Worm (Caenorhabditis elegans) whole organism, L4 larva: ENCODE measurements around the gene ddx-46.

Experiments
- F37D6.2 ChIP-seq: sonication (generic microtip); optimal IDR thresholded peaks from 2 replicates; lab custom pipeline; 2016; ENCODE audit warnings: mild to moderate bottlenecking, missing genetic modification characterization, missing compliant biosample characterization
- T20F7.1 ChIP-seq: fragments of 200-800 bp; sonication (Bioruptor generic); optimal IDR thresholded peaks from 2 replicates; lab custom pipeline; 2018; ENCODE audit warnings: mild to moderate bottlenecking, missing genetic modification characterization, missing compliant biosample characterization
- T26A8.4 ChIP-seq: fragments of 200-800 bp; sonication (Bioruptor generic); IDR thresholded peaks from 2 replicates; pipeline ENCODE4 v1.3.6; 2022; ENCODE audit warnings: missing genetic modification characterization, missing compliant biosample characterization
- Y48G9A.11 ChIP-seq: fragments of 200-800 bp; sonication (Bioruptor generic); IDR thresholded peaks from 2 replicates; pipeline ENCODE4 v1.3.6; 2022; ENCODE audit warnings: missing genetic modification reagents, missing genetic modification characterization, missing compliant biosample characterization
- Y5F2A.4 ChIP-seq: fragments of 200-800 bp; sonication (Bioruptor generic); optimal IDR thresholded peaks from 2 replicates; lab custom pipeline; 2018; ENCODE audit warnings: mild to moderate bottlenecking, missing genetic modification characterization, missing compliant biosample characterization
- ZK337.2 ChIP-seq: fragments of 200-800 bp; sonication (Bioruptor generic); IDR thresholded peaks from 2 replicates; pipeline ENCODE4 v1.3.6; 2022; ENCODE audit warnings: missing genetic modification reagents, missing genetic modification characterization, missing compliant biosample characterization
- aha-1 ChIP-seq: fragments of 150-350 bp; peaks from one replicate; lab custom pipeline; 2014; ENCODE audit warnings: missing biosample characterization, missing genetic modification characterization
- aly-2 ChIP-seq: sonication (generic microtip); optimal IDR thresholded peaks from 2 replicates; lab custom pipeline; 2018; ENCODE audit warnings: missing biosample characterization, missing genetic modification characterization
- ama-1 ChIP-seq: fragments of 150-350 bp; optimal IDR thresholded peaks from 2 replicates; lab custom pipeline; 2014; ENCODE audit warnings: inconsistent platforms, mixed read lengths
- attf-4 ChIP-seq: sonication (generic microtip); optimal IDR thresholded peaks from 3 replicates; lab custom pipeline; 2017; ENCODE audit warnings: missing biosample characterization, missing genetic modification characterization
- ceh-28 ChIP-seq: fragments of 150-350 bp; optimal IDR thresholded peaks from 2 replicates; lab custom pipeline; 2014; ENCODE audit warnings: missing biosample characterization, missing genetic modification reagents, missing genetic modification characterization
- ceh-32 ChIP-seq: sonication (generic microtip); optimal IDR thresholded peaks from 2 replicates; lab custom pipeline; 2016; ENCODE audit warnings: mild to moderate bottlenecking, missing genetic modification characterization, missing compliant biosample characterization; ENCODE audit not compliant: poor library complexity
- ceh-44 ChIP-seq: fragments of 200-800 bp; sonication (Bioruptor generic); IDR thresholded peaks from 2 replicates; pipeline ENCODE4 v1.3.6; 2022; ENCODE audit warnings: missing genetic modification reagents, missing genetic modification characterization, missing compliant biosample characterization
- daf-12 ChIP-seq: fragments of 150-350 bp; optimal IDR thresholded peaks from 2 replicates; lab custom pipeline; 2014; ENCODE audit warnings: missing biosample characterization, missing genetic modification reagents, missing genetic modification characterization
- dmd-6 ChIP-seq: fragments of 200-800 bp; sonication (Bioruptor generic); IDR thresholded peaks from 2 replicates; pipeline ENCODE4 v1.3.6; 2022; ENCODE audit warnings: missing genetic modification reagents, missing genetic modification characterization, missing compliant biosample characterization
- duxl-1 ChIP-seq: sonication (generic microtip); optimal IDR thresholded peaks from 2 replicates; lab custom pipeline; 2016; ENCODE audit warnings: mild to moderate bottlenecking, missing genetic modification characterization, moderate library complexity, missing compliant biosample characterization; ENCODE audit not compliant: poor library complexity
- dve-1 ChIP-seq: sonication (generic microtip); optimal IDR thresholded peaks from 2 replicates; lab custom pipeline; 2017; ENCODE audit warnings: antibody characterized with exemption, mild to moderate bottlenecking, missing genetic modification characterization, missing compliant biosample characterization; ENCODE audit not compliant: insufficient read depth
- egl-43 ChIP-seq: fragments of 200-800 bp; sonication (Bioruptor generic); IDR thresholded peaks from 2 replicates; pipeline ENCODE4 v1.3.6; 2022; ENCODE audit warnings: missing genetic modification reagents, missing genetic modification characterization, missing compliant biosample characterization
- fkh-10 ChIP-seq: fragments of 150-350 bp; optimal IDR thresholded peaks from 2 replicates; lab custom pipeline; 2014; ENCODE audit warnings: missing biosample characterization, missing genetic modification reagents, missing genetic modification characterization
- gei-8 ChIP-seq: fragments of 200-800 bp; sonication (Bioruptor generic); optimal IDR thresholded peaks from 2 replicates; lab custom pipeline; 2018; ENCODE audit warnings: mild to moderate bottlenecking, missing genetic modification characterization, missing compliant biosample characterization
- hif-1 ChIP-seq, 2 experiments: sonication (generic microtip); optimal IDR thresholded peaks; 2 replicates each; lab custom pipeline; 2016 to 2017; ENCODE audit warnings: missing compliant biosample characterization in 2 of 2, missing genetic modification characterization in 2 of 2, missing genetic modification reagents in 2 of 2, missing genotype in 2 of 2, mild to moderate bottlenecking in 1 of 2
- hlh-30 ChIP-seq: sonication (generic microtip); optimal IDR thresholded peaks from 2 replicates; lab custom pipeline; 2017; ENCODE audit warnings: antibody characterized with exemption, mild to moderate bottlenecking, missing genetic modification characterization, missing compliant biosample characterization; ENCODE audit not compliant: insufficient read depth
- hmg-1.1 ChIP-seq: fragments of 200-800 bp; sonication (Bioruptor generic); IDR thresholded peaks from 2 replicates; pipeline ENCODE4 v1.3.6; 2022; ENCODE audit warnings: missing genetic modification reagents, missing genetic modification characterization, missing compliant biosample characterization
- lim-7 ChIP-seq: fragments of 200-800 bp; sonication (Bioruptor generic); IDR thresholded peaks from 2 replicates; pipeline ENCODE4 v1.3.6; 2022; ENCODE audit warnings: missing genetic modification characterization, missing compliant biosample characterization
- lin-29 ChIP-seq: fragments of 200-800 bp; sonication (Bioruptor generic); IDR thresholded peaks from 2 replicates; pipeline ENCODE4 v1.3.6; 2022; ENCODE audit warnings: missing genetic modification reagents, missing genetic modification characterization, missing compliant biosample characterization
- lin-38 ChIP-seq: fragments of 200-800 bp; sonication (Bioruptor generic); IDR thresholded peaks from 2 replicates; pipeline ENCODE4 v1.3.6; 2022; ENCODE audit warnings: missing genetic modification reagents, missing genetic modification characterization, missing compliant biosample characterization
- lir-3 ChIP-seq: sonication (generic microtip); optimal IDR thresholded peaks from 2 replicates; lab custom pipeline; 2016; ENCODE audit warnings: mild to moderate bottlenecking, missing genetic modification characterization, missing compliant biosample characterization
- madf-9 ChIP-seq: fragments of 200-800 bp; sonication (Bioruptor generic); conservative IDR thresholded peaks from 2 replicates; pipeline ENCODE4 v1.3.6; 2022; ENCODE audit warnings: missing genetic modification reagents, missing genetic modification characterization, missing compliant biosample characterization
- mdl-1 ChIP-seq, 2 experiments: fragments of 150-350 bp in 1 of 2; sonication (generic microtip) in 1 of 2; optimal IDR thresholded peaks; 2 replicates each; lab custom pipeline; 2014 to 2017; ENCODE audit warnings: missing biosample characterization in 2 of 2, missing genetic modification characterization in 2 of 2
- mes-2 ChIP-seq: sonication (generic microtip); optimal IDR thresholded peaks from 2 replicates; lab custom pipeline; 2016; ENCODE audit warnings: missing genotype, mild to moderate bottlenecking, missing genetic modification characterization, missing compliant biosample characterization; ENCODE audit not compliant: poor library complexity, severe bottlenecking
- mxl-3 ChIP-seq: fragments of 200-800 bp; sonication (Bioruptor generic); optimal IDR thresholded peaks from 2 replicates; lab custom pipeline; 2018; ENCODE audit warnings: mild to moderate bottlenecking, missing genetic modification characterization, missing compliant biosample characterization
- nhr-102 ChIP-seq: sonication (generic microtip); optimal IDR thresholded peaks from 2 replicates; lab custom pipeline; 2016; ENCODE audit warnings: mild to moderate bottlenecking, missing genetic modification characterization, moderate library complexity, missing compliant biosample characterization
- nhr-11 ChIP-seq: fragments of 150-350 bp; optimal IDR thresholded peaks from 2 replicates; lab custom pipeline; 2014; ENCODE audit warnings: missing biosample characterization, missing genetic modification characterization
- nhr-237 ChIP-seq: sonication (generic microtip); optimal IDR thresholded peaks from 2 replicates; lab custom pipeline; 2017; ENCODE audit warnings: missing biosample characterization, missing genetic modification characterization
- nhr-25 ChIP-seq: sonication (generic microtip); optimal IDR thresholded peaks from 2 replicates; lab custom pipeline; 2017; ENCODE audit warnings: missing genetic modification characterization, mild to moderate bottlenecking, missing compliant biosample characterization, antibody characterized with exemption, moderate library complexity, borderline replicate concordance; ENCODE audit not compliant: insufficient read depth
- nhr-28 ChIP-seq: fragments of 150-350 bp; optimal IDR thresholded peaks from 2 replicates; lab custom pipeline; 2014; ENCODE audit warnings: missing biosample characterization, missing genetic modification characterization
- nhr-42 ChIP-seq: fragments of 200-800 bp; sonication (Bioruptor generic); IDR thresholded peaks from 2 replicates; pipeline ENCODE4 v1.3.6; 2022; ENCODE audit warnings: missing genetic modification characterization, missing compliant biosample characterization
- nhr-48 ChIP-seq: sonication (generic microtip); optimal IDR thresholded peaks from 2 replicates; lab custom pipeline; 2016; ENCODE audit warnings: mild to moderate bottlenecking, missing genetic modification characterization, missing compliant biosample characterization
- nhr-6 ChIP-seq: fragments of 150-350 bp; optimal IDR thresholded peaks from 2 replicates; lab custom pipeline; 2014; ENCODE audit warnings: missing biosample characterization, missing genetic modification characterization
- nhr-77 ChIP-seq: fragments of 150-350 bp; optimal IDR thresholded peaks from 2 replicates; lab custom pipeline; 2014; ENCODE audit warnings: missing biosample characterization, missing genetic modification characterization
- pha-4 ChIP-seq, 2 experiments: fragments of 150-350 bp in 1 of 2; fragments of 200-800 bp in 1 of 2; sonication (Bioruptor generic) in 1 of 2; IDR thresholded peaks in 1 of 2; optimal IDR thresholded peaks in 1 of 2; 2 replicates each; pipeline versions ENCODE4 v1.3.6 to Lab custom; 2014 to 2022; ENCODE audit warnings: missing genetic modification characterization in 2 of 2, missing genetic modification reagents in 2 of 2, missing biosample characterization in 1 of 2, missing compliant biosample characterization in 1 of 2
- snpc-4 ChIP-seq: fragments of 150-350 bp; optimal IDR thresholded peaks from 2 replicates; lab custom pipeline; 2014; ENCODE audit warnings: missing biosample characterization, missing genetic modification characterization
- spr-1 ChIP-seq: sonication (generic microtip); optimal IDR thresholded peaks from 2 replicates; lab custom pipeline; 2016; ENCODE audit warnings: mild to moderate bottlenecking, missing genetic modification characterization, missing compliant biosample characterization
- tra-1 ChIP-seq: fragments of 200-800 bp; sonication (Bioruptor generic); IDR thresholded peaks from 2 replicates; pipeline ENCODE4 v1.3.6; 2022; ENCODE audit warnings: missing genetic modification reagents, missing genetic modification characterization, missing compliant biosample characterization
- unc-130 ChIP-seq: sonication (generic microtip); optimal IDR thresholded peaks from 2 replicates; lab custom pipeline; 2016; ENCODE audit warnings: missing genetic modification reagents, missing genetic modification characterization, missing compliant biosample characterization
- unc-62 ChIP-seq, 3 experiments: fragments of 150-350 bp in 1 of 3; sonication (generic microtip); optimal IDR thresholded peaks in 2 of 3; peaks in 1 of 3; 1 replicate in 1 of 3; 2 replicates in 2 of 3; lab custom pipeline; 2014 to 2017; ENCODE audit warnings: missing biosample characterization in 3 of 3, missing genetic modification characterization in 3 of 3, missing genetic modification reagents in 3 of 3, missing genotype in 1 of 3
- zag-1 ChIP-seq: fragments of 150-350 bp; optimal IDR thresholded peaks from 2 replicates; lab custom pipeline; 2014; ENCODE audit warnings: missing biosample characterization, missing genetic modification characterization
- zfp-2 ChIP-seq: sonication (generic microtip); optimal IDR thresholded peaks from 2 replicates; lab custom pipeline; 2016; ENCODE audit warnings: mild to moderate bottlenecking, missing genetic modification characterization, missing compliant biosample characterization
- zip-2 ChIP-seq: fragments of 150-350 bp; optimal IDR thresholded peaks from 2 replicates; lab custom pipeline; 2014; ENCODE audit warnings: missing biosample characterization, missing genetic modification characterization
- ztf-11 ChIP-seq: fragments of 150-350 bp; optimal IDR thresholded peaks from 2 replicates; lab custom pipeline; 2014; ENCODE audit warnings: missing biosample characterization, missing genetic modification characterization

The ddx-46 gene

DNA sequence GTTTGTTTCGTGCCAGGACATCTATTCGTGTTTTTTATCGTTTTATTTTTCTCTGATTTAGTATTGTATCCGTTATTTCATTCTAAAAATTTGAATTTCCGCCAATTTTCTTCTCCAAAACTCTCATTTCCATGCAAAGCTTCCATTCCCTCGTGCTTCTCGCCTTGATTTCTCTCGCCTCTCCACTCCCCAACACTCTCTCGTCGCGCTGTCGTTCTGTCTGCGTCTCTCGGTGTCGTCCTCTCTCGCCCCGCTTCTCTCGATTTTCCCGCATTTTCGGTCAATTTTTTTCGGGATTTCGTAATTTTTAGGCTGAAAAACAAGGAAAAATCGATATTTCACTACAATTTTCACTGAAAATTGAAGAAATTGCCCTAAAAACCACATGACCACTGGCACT, 34.9 kb downstream of the ddx-46 start, which contains the start of gene C09E9.1 (continued):
- TF ChIP-seq ZK337.2 (GFP tag; lab: Robert Waterston, UW), result no peak
- TF ChIP-seq duxl-1 (tag; lab: Kevin White, UChicago), result no peak
- TF ChIP-seq daf-12 (tag; lab: Kevin White, UChicago), result no peak
- TF ChIP-seq nhr-237 (tag; lab: Kevin White, UChicago), result no peak
- TF ChIP-seq lir-3 (tag; lab: Kevin White, UChicago), result no peak
- peak; percentile 76 for TF ChIP-seq mxl-3
- TF ChIP-seq tra-1 (GFP tag; lab: Robert Waterston, UW), result no peak
- no peak for TF ChIP-seq pha-4 (GFP tag; IDR thresholded peaks at IDR 0.05; lab: Robert Waterston, UW)
- TF ChIP-seq pha-4 (tag; optimal IDR thresholded peaks at IDR 0.05; lab: Kevin White, UChicago), result no peak
- TF ChIP-seq nhr-102 (tag; lab: Kevin White, UChicago), result no peak
- TF ChIP-seq nhr-6 (tag; lab: Kevin White, UChicago), result no peak
- TF ChIP-seq dve-1, result peak; percentile 71
- TF ChIP-seq lim-7 (GFP tag; lab: Robert Waterston, UW), result no peak
- TF ChIP-seq zfp-2 (tag; lab: Kevin White, UChicago), result no peak
- TF ChIP-seq nhr-48 (tag; lab: Kevin White, UChicago), result no peak
- TF ChIP-seq ztf-11 (tag; lab: Kevin White, UChicago), result no peak
- TF ChIP-seq hmg-1.1 (GFP tag; lab: Robert Waterston, UW), result peak; percentile 79
- no peak for TF ChIP-seq fkh-10
- TF ChIP-seq lin-29 (GFP tag; lab: Robert Waterston, UW), result no peak
- TF ChIP-seq Y48G9A.11, result peak; percentile 54; the same call in 1 of the 2 replicates
- TF ChIP-seq unc-130 (GFP tag; lab: Kevin White, UChicago), result peak; percentile 8
- TF ChIP-seq mes-2 (tag; lab: Kevin White, UChicago), result peak; percentile 48
- no peak for TF ChIP-seq gei-8
- no peak for TF ChIP-seq Y5F2A.4 (GFP tag; lab: Kevin White, UChicago)
- TF ChIP-seq mdl-1 (tag; optimal IDR thresholded peaks at IDR 0.05; lab: Kevin White, UChicago), result peak; percentile 95 to 99
- peak; percentile 75 for TF ChIP-seq T20F7.1
- TF ChIP-seq madf-9 (GFP tag; lab: Robert Waterston, UW), result no peak
- TF ChIP-seq unc-62 (GFP tag; optimal IDR thresholded peaks at IDR 0.05 in 1 of 2; lab: Kevin White, UChicago), result peak in 1 of 2 experiments; percentile 57
- TF ChIP-seq unc-62 (tag; optimal IDR thresholded peaks at IDR 0.05; lab: Kevin White, UChicago), result no peak
- TF ChIP-seq spr-1 (tag; lab: Kevin White, UChicago), result no peak
- TF ChIP-seq ceh-28 (tag; lab: Kevin White, UChicago), result no peak
- peak; percentile 29 for TF ChIP-seq nhr-28 (tag; lab: Kevin White, UChicago)
- peak in 1 of 2 experiments; percentile 33 for TF ChIP-seq hif-1 (tag; optimal IDR thresholded peaks at IDR 0.05; lab: Kevin White, UChicago)
- no peak for TF ChIP-seq egl-43 (GFP tag; lab: Robert Waterston, UW)
- TF ChIP-seq snpc-4 (tag; lab: Kevin White, UChicago), result no peak
- no peak for TF ChIP-seq aly-2 (tag; lab: Kevin White, UChicago)
- TF ChIP-seq ceh-44, result no peak
- peak; percentile 69 for TF ChIP-seq lin-38 (GFP tag; lab: Robert Waterston, UW)
- TF ChIP-seq nhr-42 (GFP tag; lab: Robert Waterston, UW), result no peak
- peak; percentile 27 for TF ChIP-seq nhr-11 (tag; lab: Kevin White, UChicago)
- no peak for TF ChIP-seq attf-4 (tag; lab: Kevin White, UChicago)
- TF ChIP-seq ceh-32 (tag; lab: Kevin White, UChicago), result no peak
- TF ChIP-seq F37D6.2 (tag; lab: Kevin White, UChicago), result no peak
- TF ChIP-seq hlh-30, result peak; percentile 95
- TF ChIP-seq aha-1 (tag; lab: Kevin White, UChicago), result no peak
- TF ChIP-seq T26A8.4 (GFP tag; lab: Robert Waterston, UW), result no peak
- TF ChIP-seq zip-2 (tag; lab: Kevin White, UChicago), result no peak
- no peak for TF ChIP-seq nhr-77 (tag; lab: Kevin White, UChicago)
- TF ChIP-seq zag-1, result no peak
- peak; percentile 60 for TF ChIP-seq dmd-6 (GFP tag; lab: Robert Waterston, UW)
- no peak for TF ChIP-seq nhr-25
- TF ChIP-seq ama-1 (lab: Kevin White, UChicago), result no peak
